Worm (Caenorhabditis elegans) whole organism, L2 larva: ENCODE results near the gene C23H3.2.

ENCODE experiments used
- R02D3.7 ChIP-seq: fragments of 150-350 bp; optimal IDR thresholded peaks from 2 replicates; lab custom pipeline; 2014; ENCODE audit warnings: missing biosample characterization, missing genetic modification characterization
- aly-2 ChIP-seq: fragments of 150-350 bp; optimal IDR thresholded peaks from 2 replicates; lab custom pipeline; 2014; ENCODE audit warnings: missing biosample characterization, missing genetic modification characterization
- lin-13 ChIP-seq: fragments of 150-350 bp; optimal IDR thresholded peaks from 2 replicates; lab custom pipeline; 2014; ENCODE audit warnings: missing biosample characterization, missing genetic modification reagents, missing genetic modification characterization
- mbf-1 ChIP-seq: sonication (generic microtip); optimal IDR thresholded peaks from 2 replicates; lab custom pipeline; 2017; ENCODE audit warnings: missing biosample characterization, missing genetic modification characterization
- nhr-77 ChIP-seq: fragments of 150-350 bp; optimal IDR thresholded peaks from 2 replicates; lab custom pipeline; 2014; ENCODE audit warnings: missing biosample characterization, missing genetic modification characterization
- sem-4 ChIP-seq: fragments of 150-350 bp; optimal IDR thresholded peaks from 2 replicates; lab custom pipeline; 2014; ENCODE audit warnings: missing biosample characterization, missing genetic modification reagents, missing genetic modification characterization
- skn-1 ChIP-seq: sonication (generic microtip); optimal IDR thresholded peaks from 2 replicates; lab custom pipeline; 2017; ENCODE audit warnings: missing biosample characterization, missing genetic modification characterization

DNA sequence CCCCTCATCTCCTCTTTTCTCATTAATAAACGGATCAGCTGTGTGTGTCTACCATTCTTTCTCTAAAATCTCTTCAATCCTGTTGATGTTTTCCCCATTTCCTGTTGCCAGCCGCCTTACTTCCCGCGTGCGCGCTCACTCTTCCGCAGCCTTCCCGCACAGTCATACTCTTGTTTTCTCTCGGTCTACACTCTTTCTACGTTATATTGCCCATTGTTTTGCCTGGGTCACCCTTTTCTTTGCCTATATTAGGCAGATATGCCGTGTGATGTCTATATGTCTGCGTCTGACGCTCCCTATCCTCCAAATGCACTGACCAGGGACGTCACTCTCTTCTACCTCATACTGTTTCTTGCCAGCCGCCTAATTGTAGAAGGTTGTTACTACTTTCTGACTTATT lies 5.2 kb downstream of the C23H3.2 start:
- TF ChIP-seq nhr-77 (tag; lab: Kevin White, UChicago) (no peak), R02D3.7 (tag; lab: Kevin White, UChicago) (no peak), lin-13 (GFP tag; lab: Kevin White, UChicago) (no peak), sem-4 (peak; percentile 68), aly-2 (tag; lab: Kevin White, UChicago) (no peak), mbf-1 (tag; lab: Kevin White, UChicago) (no peak), skn-1 (tag; lab: Kevin White, UChicago) (no peak)
